Worm (Caenorhabditis elegans) whole organism, dauer: ENCODE results near the gene F13B12.3.

Experiments used
- unc-62 ChIP-seq: sonication (generic microtip); optimal IDR thresholded peaks from 2 replicates; lab custom pipeline; 2017; ENCODE audit warnings: missing biosample characterization, missing genetic modification reagents, missing genetic modification characterization

The F13B12.3 gene

DNA sequence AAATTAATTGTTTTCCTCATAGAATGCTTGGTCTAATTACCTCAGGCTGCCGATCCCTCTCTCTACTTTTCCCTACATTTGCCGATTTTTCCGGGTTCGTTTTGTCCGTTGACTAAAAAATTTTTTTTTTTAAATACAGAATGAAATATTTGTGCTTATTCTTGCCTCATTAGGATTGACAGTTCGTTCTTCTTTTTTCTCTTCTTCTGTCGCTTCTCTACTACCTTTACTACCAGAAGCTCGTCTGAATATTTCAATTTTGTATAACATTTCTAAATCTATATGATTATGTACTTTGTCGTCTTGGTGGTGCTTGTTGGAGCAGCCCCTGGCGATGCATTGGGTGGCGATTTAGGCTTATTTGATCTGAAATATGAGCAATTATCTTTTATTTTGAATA, 36.3 kb downstream of the F13B12.3 start:
- TF ChIP-seq unc-62 (GFP tag; lab: Kevin White, UChicago), result no peak

DNA sequence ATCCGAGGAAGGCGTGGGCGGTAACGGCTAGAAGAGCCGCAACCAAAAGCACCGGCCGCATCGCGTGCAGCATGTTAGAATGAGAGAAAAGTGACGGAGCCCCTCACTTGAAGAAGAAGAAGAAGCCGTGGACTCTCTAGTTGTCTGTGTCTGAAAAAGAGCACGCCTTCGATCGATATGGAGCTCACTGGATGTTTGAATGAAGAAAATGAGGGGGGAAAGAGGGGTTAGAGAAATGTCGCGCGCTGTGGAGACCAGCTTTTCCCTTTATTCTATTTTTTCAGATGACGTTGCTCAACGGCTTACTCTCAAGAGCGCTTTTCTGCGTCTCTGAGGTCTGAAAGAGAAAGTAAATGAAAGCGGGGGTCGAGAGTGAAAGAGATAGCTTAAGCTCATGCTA, 42.8 kb downstream of the F13B12.3 start, which contains the start of gene egl-21:
egl-21 (minus strand) TSS at position 150 of the 400 bp plus-strand sequence.
- TF ChIP-seq unc-62 (GFP tag; lab: Kevin White, UChicago), result no peak

DNA sequence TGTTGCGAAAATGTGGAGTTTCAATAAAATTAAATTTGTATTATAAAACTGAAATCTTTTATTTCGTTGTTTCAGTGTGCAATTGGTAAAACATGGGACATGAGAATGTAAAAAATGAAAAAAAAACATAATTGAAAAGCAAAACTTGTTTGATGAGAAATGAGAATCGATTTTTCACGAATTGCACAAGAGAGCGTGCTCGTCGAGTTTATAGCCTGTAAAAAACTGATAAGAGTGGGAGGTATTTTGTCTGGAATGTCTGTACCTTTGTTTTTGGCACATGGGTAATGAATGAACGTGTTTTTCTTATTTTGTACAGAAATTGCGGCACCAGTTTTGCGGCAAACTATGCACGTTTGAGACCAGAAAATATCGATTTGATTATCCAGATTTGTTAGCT, 43.7 kb downstream of the F13B12.3 start:
- no peak for TF ChIP-seq unc-62 (GFP tag; lab: Kevin White, UChicago)

DNA sequence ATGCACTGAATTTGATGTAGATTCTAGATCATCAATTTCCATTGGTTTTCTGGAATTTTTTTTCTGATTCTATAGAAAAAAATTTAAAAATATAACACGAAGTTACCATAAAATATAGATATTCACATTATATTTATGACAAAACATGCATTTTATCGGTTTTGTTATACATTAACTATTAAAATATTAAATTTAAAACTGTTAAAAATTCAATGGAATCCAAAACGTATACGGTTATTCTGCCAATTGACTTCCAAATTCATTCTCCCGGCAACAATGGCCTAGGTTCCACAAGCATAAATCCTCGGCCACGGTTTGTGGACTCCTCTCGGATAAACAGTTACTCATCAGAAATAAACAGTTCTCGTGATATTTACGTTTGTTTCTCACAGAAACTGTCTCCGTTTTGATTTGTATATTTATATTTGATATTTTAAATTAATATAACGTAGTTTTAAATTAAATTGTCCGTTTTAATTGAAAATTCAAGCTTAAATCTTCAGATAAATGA, 44.7 kb downstream of the F13B12.3 start, which contains the start of the genes F01D4.5 and ced-5:
F01D4.5 (minus strand) TSS at position 51 of the 511 bp plus-strand sequence.
ced-5 (plus strand) TSS at position 504 of the 511 bp plus-strand sequence.
- no peak for TF ChIP-seq unc-62 (GFP tag; lab: Kevin White, UChicago)

DNA sequence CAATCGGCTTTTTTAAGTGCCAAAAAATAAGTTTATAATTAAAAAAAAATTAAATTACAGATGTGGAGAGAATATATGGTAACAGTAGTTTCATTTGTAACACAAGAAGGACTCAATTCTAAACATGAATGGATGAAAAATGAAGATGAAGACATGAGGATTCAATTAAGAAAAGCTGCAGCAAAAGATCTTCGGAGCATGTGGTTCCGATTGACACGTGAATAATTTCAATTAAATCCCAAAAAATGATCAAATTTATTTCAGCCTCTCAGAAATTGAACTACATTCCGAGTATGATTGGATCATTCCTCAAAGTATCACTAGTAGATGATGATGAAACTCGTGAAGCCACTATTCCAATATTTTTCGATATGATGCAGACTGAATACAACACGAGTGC, 50.5 kb downstream of the F13B12.3 start:
- TF ChIP-seq unc-62 (GFP tag; lab: Kevin White, UChicago), result no peak
